Worm (Caenorhabditis elegans) whole organism, young adult: Measurements from ENCODE around the gene T05A8.6.

Source experiments
- cebp-2 ChIP-seq: fragments of 200-800 bp; sonication (Bioruptor generic); IDR thresholded peaks from 2 replicates; pipeline ENCODE4 v1.3.6; 2022; ENCODE audit warnings: missing genetic modification characterization, missing compliant biosample characterization
- ceh-58 ChIP-seq: fragments of 200-800 bp; sonication (Bioruptor generic); IDR thresholded peaks from 2 replicates; pipeline ENCODE4 v1.3.6; 2022; ENCODE audit warnings: missing genetic modification characterization, missing compliant biosample characterization
- fkh-3 ChIP-seq: sonication (generic microtip); optimal IDR thresholded peaks from 2 replicates; lab custom pipeline; 2016; ENCODE audit warnings: mild to moderate bottlenecking, missing genetic modification characterization, missing compliant biosample characterization
- snpc-4 ChIP-seq, 5 experiments: fragments of 150-350 bp in 1 of 5; sonication (generic microtip) in 4 of 5; optimal IDR thresholded peaks; 2 replicates each; lab custom pipeline; 2014 to 2018; ENCODE audit warnings: missing genetic modification characterization in 5 of 5, missing biosample characterization in 3 of 5, antibody characterized with exemption in 2 of 5, mild to moderate bottlenecking in 2 of 5, missing compliant biosample characterization in 2 of 5, missing genotype in 2 of 5, moderate library complexity in 2 of 5, missing genetic modification reagents in 1 of 5
- somi-1 ChIP-seq: fragments of 200-800 bp; sonication (Bioruptor generic); optimal IDR thresholded peaks from 2 replicates; lab custom pipeline; 2018; ENCODE audit warnings: mild to moderate bottlenecking, missing genetic modification characterization, missing compliant biosample characterization

DNA sequence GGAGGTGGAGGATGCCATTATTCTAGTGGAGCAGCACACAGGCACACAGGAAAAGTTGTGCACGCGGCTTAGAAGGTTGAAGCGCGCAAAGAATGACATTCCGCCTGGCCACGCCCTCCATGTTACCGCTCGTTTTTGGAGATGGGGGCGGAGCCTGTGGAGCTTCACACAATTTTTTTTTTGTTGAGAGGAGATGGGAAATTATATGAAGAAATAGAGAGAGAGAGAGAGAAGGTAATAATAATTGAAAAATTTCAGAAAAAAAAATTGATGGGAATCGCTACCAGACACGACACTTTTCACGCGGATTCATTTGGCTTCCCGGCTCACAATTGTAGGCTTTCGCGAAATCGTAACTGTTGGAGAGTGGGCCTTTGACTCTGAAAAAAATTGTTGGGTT is 22.2 kb downstream of the T05A8.6 start, which contains the start of gene T05A8.3:
- TF ChIP-seq cebp-2 (GFP tag; lab: Robert Waterston, UW): no peak
- no peak for TF ChIP-seq ceh-58
- TF ChIP-seq fkh-3: no peak
- no peak for TF ChIP-seq somi-1 (GFP tag; lab: Kevin White, UChicago)
- TF ChIP-seq snpc-4 (GFP tag; optimal IDR thresholded peaks at IDR 0.05; lab: Kevin White, UChicago): no peak
- TF ChIP-seq snpc-4 (tag; optimal IDR thresholded peaks at IDR 0.05; lab: Kevin White, UChicago): no peak
